Fruit fly (Drosophila melanogaster) whole organism: ENCODE results near the gene CG14391.

Experiments
- Dll ChIP-seq: fragments of >200 bp; optimal IDR thresholded peaks from 2 replicates; lab custom pipeline; 2017
- EcR ChIP-seq, 2 experiments: fragments of >200 bp; optimal IDR thresholded peaks; 2 replicates each; lab custom pipeline; 2017; ENCODE audit warnings: missing biosample characterization in 2 of 2, missing genetic modification characterization in 2 of 2, missing genetic modification reagents in 2 of 2
- usp ChIP-seq: fragments of >200 bp; optimal IDR thresholded peaks from 2 replicates; lab custom pipeline; 2017; ENCODE audit warnings: missing biosample characterization, missing genetic modification characterization, mixed read lengths

DNA sequence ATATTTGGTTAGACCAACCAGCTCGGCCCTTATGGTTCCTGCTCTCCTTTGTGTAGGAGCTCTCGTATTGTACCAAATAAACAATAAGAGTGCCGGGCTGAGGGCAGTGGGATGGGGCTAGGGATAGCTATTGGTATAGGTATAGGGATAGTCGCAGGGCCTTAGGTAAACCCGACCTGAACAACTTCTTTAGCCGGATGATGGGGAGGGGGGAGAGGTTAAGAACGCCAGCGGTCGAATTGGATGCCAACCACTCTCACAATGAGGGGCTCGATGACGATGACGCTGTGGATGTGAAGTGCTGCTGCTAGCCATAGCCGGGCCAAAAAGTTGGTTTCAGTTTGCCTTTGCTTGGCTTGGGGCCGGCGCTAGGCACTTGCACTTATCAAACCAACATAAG, 47.3 kb downstream of the CG14391 start:
- TF ChIP-seq EcR (GFP tag; optimal IDR thresholded peaks at IDR 0.05; lab: Kevin White, UChicago) (no peak), usp (no peak), Dll (lab: Kevin White, UChicago) (no peak)
